Fruit fly (Drosophila melanogaster) whole organism, embryonic: ENCODE results near the gene htt.

ENCODE experiments used
- Abd-B ChIP-seq: fragments of 200-800 bp; sonication (Bioruptor generic); optimal IDR thresholded peaks from 2 replicates; lab custom pipeline; 2018; ENCODE audit warnings: missing biosample characterization, mild to moderate bottlenecking, missing genetic modification characterization, moderate library complexity
- Bdp1 ChIP-seq: fragments of 200-800 bp; sonication (Bioruptor generic); optimal IDR thresholded peaks from 3 replicates; lab custom pipeline; 2016; ENCODE audit warnings: missing biosample characterization, missing genetic modification characterization
- BtbVII ChIP-seq: fragments of 200-800 bp; sonication (Bioruptor generic); optimal IDR thresholded peaks from 3 replicates; lab custom pipeline; 2017; ENCODE audit warnings: missing biosample characterization, mild to moderate bottlenecking, missing genetic modification characterization
- CG1024 ChIP-seq: fragments of 200-800 bp; sonication (Bioruptor generic); IDR thresholded peaks from 2 replicates; pipeline ENCODE4 v1.3.6; 2022; ENCODE audit warnings: missing biosample characterization, missing genetic modification characterization
- CG10959 ChIP-seq: fragments of 200-800 bp; sonication (Bioruptor generic); IDR thresholded peaks from 2 replicates; pipeline ENCODE4 v1.3.6; 2022; ENCODE audit warnings: missing biosample characterization, missing genetic modification characterization
- CG11504 ChIP-seq: fragments of 200-800 bp; sonication (Bioruptor generic); optimal IDR thresholded peaks from 3 replicates; lab custom pipeline; 2019; ENCODE audit warnings: missing biosample characterization, mild to moderate bottlenecking, missing genetic modification characterization, moderate library complexity
- CG17359 ChIP-seq: fragments of 200-800 bp; sonication (Bioruptor generic); optimal IDR thresholded peaks from 3 replicates; lab custom pipeline; 2018; ENCODE audit warnings: missing biosample characterization, mild to moderate bottlenecking, missing genetic modification characterization, moderate library complexity
- CG17829 ChIP-seq: fragments of 200-800 bp; optimal IDR thresholded peaks from 2 replicates; lab custom pipeline; 2019; ENCODE audit warnings: missing biosample characterization, mild to moderate bottlenecking, missing genetic modification characterization, moderate library complexity
- CG18011 ChIP-seq: fragments of 200-800 bp; sonication (Bioruptor generic); optimal IDR thresholded peaks from 2 replicates; lab custom pipeline; 2017; ENCODE audit warnings: missing biosample characterization, missing genetic modification characterization, mild to moderate bottlenecking, moderate library complexity, missing genotype
- CG2120 ChIP-seq: fragments of 200-800 bp; sonication (Bioruptor generic); optimal IDR thresholded peaks from 3 replicates; lab custom pipeline; 2016; ENCODE audit warnings: missing biosample characterization, missing genetic modification characterization
- CG2889 ChIP-seq: fragments of 200-800 bp; sonication (Bioruptor generic); IDR thresholded peaks from 3 replicates; pipeline ENCODE4 v1.3.6; 2022; ENCODE audit warnings: missing biosample characterization, missing genetic modification characterization
- CG33557 ChIP-seq: fragments of 200-800 bp; sonication (Bioruptor generic); optimal IDR thresholded peaks from 2 replicates; lab custom pipeline; 2019; ENCODE audit warnings: missing biosample characterization, mild to moderate bottlenecking, missing genetic modification characterization, moderate library complexity
- CG3838 ChIP-seq: fragments of 200-800 bp; sonication (Bioruptor generic); optimal IDR thresholded peaks from 3 replicates; lab custom pipeline; 2016; ENCODE audit warnings: missing biosample characterization, missing genetic modification characterization
- CG6791 ChIP-seq: fragments of 200-800 bp; sonication (Bioruptor generic); IDR thresholded peaks from 3 replicates; pipeline ENCODE4 v1.3.6; 2022; ENCODE audit warnings: missing biosample characterization, missing genetic modification characterization; ENCODE audit not compliant: partially characterized antibody
- CG6854 ChIP-seq: fragments of 200-800 bp; sonication (Bioruptor generic); optimal IDR thresholded peaks from 3 replicates; lab custom pipeline; 2017; ENCODE audit warnings: missing biosample characterization, mild to moderate bottlenecking, missing genetic modification characterization
- CG7928 ChIP-seq: fragments of 200-800 bp; sonication (Bioruptor generic); optimal IDR thresholded peaks from 2 replicates; lab custom pipeline; 2017; ENCODE audit warnings: missing biosample characterization, mild to moderate bottlenecking, missing genetic modification characterization
- CG8281 ChIP-seq: fragments of 200-800 bp; sonication (Bioruptor generic); optimal IDR thresholded peaks from 2 replicates; lab custom pipeline; 2018; ENCODE audit warnings: missing biosample characterization, mild to moderate bottlenecking, missing genetic modification characterization, moderate library complexity
- CG8944 ChIP-seq: fragments of 200-800 bp; sonication (Bioruptor generic); optimal IDR thresholded peaks from 3 replicates; lab custom pipeline; 2016; ENCODE audit warnings: missing biosample characterization, missing genetic modification characterization
- CG9215 ChIP-seq: fragments of 200-800 bp; sonication (Bioruptor generic); IDR thresholded peaks from 2 replicates; pipeline ENCODE4 v1.3.6; 2022; ENCODE audit warnings: missing biosample characterization, missing genetic modification characterization
- CG9609 ChIP-seq: fragments of 200-800 bp; sonication (Bioruptor generic); optimal IDR thresholded peaks from 3 replicates; lab custom pipeline; 2016; ENCODE audit warnings: missing biosample characterization, missing genetic modification characterization
- CTCF ChIP-seq: fragments of 200-800 bp; sonication (Bioruptor generic); optimal IDR thresholded peaks from 2 replicates; lab custom pipeline; 2017; ENCODE audit warnings: missing biosample characterization, mild to moderate bottlenecking, missing genetic modification characterization, moderate library complexity
- CoRest ChIP-seq: fragments of 200-800 bp; sonication (Bioruptor generic); optimal IDR thresholded peaks from 3 replicates; lab custom pipeline; 2018; ENCODE audit warnings: missing biosample characterization, mild to moderate bottlenecking, missing genetic modification characterization, moderate library complexity
- Dip2 ChIP-seq: fragments of 200-800 bp; sonication (Bioruptor generic); IDR thresholded peaks from 2 replicates; pipeline ENCODE4 v1.3.6; 2022; ENCODE audit warnings: missing biosample characterization, missing genetic modification characterization
- Fer1 ChIP-seq: fragments of 200-800 bp; sonication (Bioruptor generic); optimal IDR thresholded peaks from 2 replicates; lab custom pipeline; 2017; ENCODE audit warnings: missing biosample characterization, mild to moderate bottlenecking, missing genetic modification characterization
- Lhr ChIP-seq: fragments of 200-800 bp; sonication (Bioruptor generic); optimal IDR thresholded peaks from 3 replicates; lab custom pipeline; 2017; ENCODE audit warnings: mild to moderate bottlenecking, missing biosample characterization, missing genetic modification reagents, missing genetic modification characterization
- Lpt ChIP-seq: fragments of >200 bp; optimal IDR thresholded peaks from 2 replicates; lab custom pipeline; 2018; ENCODE audit warnings: missing biosample characterization, missing genetic modification characterization
- Med ChIP-seq: fragments of 200-800 bp; sonication (Bioruptor generic); peaks from one replicate; lab custom pipeline; 2016; ENCODE audit warnings: missing biosample characterization, missing genetic modification characterization, mild to moderate bottlenecking, inconsistent platforms, moderate library complexity
- Nf-YC ChIP-seq: fragments of 200-800 bp; optimal IDR thresholded peaks from 3 replicates; lab custom pipeline; 2019; ENCODE audit warnings: missing biosample characterization, mild to moderate bottlenecking, missing genetic modification characterization, moderate library complexity
- Pdp1 ChIP-seq, 2 experiments: fragments of 200-800 bp; sonication (Bioruptor generic); optimal IDR thresholded peaks; 3 replicates each; lab custom pipeline; 2016; ENCODE audit warnings: missing biosample characterization in 2 of 2, missing genetic modification characterization in 2 of 2, mild to moderate bottlenecking in 1 of 2, moderate library complexity in 1 of 2
- Ptx1 ChIP-seq: fragments of 200-800 bp; sonication (Bioruptor generic); IDR thresholded peaks from 2 replicates; pipeline ENCODE4 v1.3.6; 2022; ENCODE audit warnings: missing biosample characterization, missing genetic modification characterization
- Rx ChIP-seq: fragments of 200-800 bp; sonication (Bioruptor generic); IDR thresholded peaks from 2 replicates; pipeline ENCODE4 v1.3.6; 2022; ENCODE audit warnings: missing biosample characterization, missing genetic modification characterization
- Ssrp ChIP-seq: fragments of 200-800 bp; sonication (Bioruptor generic); optimal IDR thresholded peaks from 2 replicates; lab custom pipeline; 2018; ENCODE audit warnings: missing biosample characterization, mild to moderate bottlenecking, missing genetic modification characterization, moderate library complexity
- Vsx1 ChIP-seq: fragments of 200-800 bp; sonication (Bioruptor generic); optimal IDR thresholded peaks from 2 replicates; lab custom pipeline; 2017; ENCODE audit warnings: missing biosample characterization, mild to moderate bottlenecking, missing genetic modification characterization, missing genetic modification reagents
- abd-A ChIP-seq: fragments of 200-800 bp; sonication (Bioruptor generic); optimal IDR thresholded peaks from 3 replicates; lab custom pipeline; 2019; ENCODE audit warnings: missing biosample characterization, mild to moderate bottlenecking, missing genetic modification characterization, moderate library complexity
- bbx ChIP-seq: fragments of 200-800 bp; sonication (Bioruptor generic); IDR thresholded peaks from 2 replicates; pipeline ENCODE4 v1.3.6; 2022; ENCODE audit warnings: missing biosample characterization, missing genetic modification characterization; ENCODE audit not compliant: partially characterized antibody
- bsh ChIP-seq, 2 experiments: fragments of 200-800 bp; sonication (Bioruptor generic); optimal IDR thresholded peaks; 2 replicates each; lab custom pipeline; 2017 to 2018; ENCODE audit warnings: mild to moderate bottlenecking in 2 of 2, missing biosample characterization in 2 of 2, missing genetic modification characterization in 2 of 2, moderate library complexity in 1 of 2
- cad ChIP-seq: fragments of >200 bp; optimal IDR thresholded peaks from 2 replicates; lab custom pipeline; 2017; ENCODE audit warnings: missing biosample characterization, missing genetic modification characterization
- gem ChIP-seq: fragments of 200-800 bp; sonication (Bioruptor generic); optimal IDR thresholded peaks from 2 replicates; lab custom pipeline; 2019; ENCODE audit warnings: missing biosample characterization, mild to moderate bottlenecking, missing genetic modification characterization, moderate library complexity
- grau ChIP-seq: fragments of 200-800 bp; optimal IDR thresholded peaks from 3 replicates; lab custom pipeline; 2019; ENCODE audit warnings: missing biosample characterization, mild to moderate bottlenecking, missing genetic modification characterization, moderate library complexity
- gt ChIP-seq: fragments of 200-800 bp; sonication (Bioruptor generic); IDR thresholded peaks from 2 replicates; pipeline ENCODE4 v1.3.6; 2022; ENCODE audit warnings: missing biosample characterization, missing genetic modification characterization
- ind ChIP-seq: fragments of 200-800 bp; sonication (Bioruptor generic); optimal IDR thresholded peaks from 3 replicates; lab custom pipeline; 2016; ENCODE audit warnings: missing biosample characterization, missing genetic modification characterization
- lab ChIP-seq: fragments of 200-800 bp; sonication (Bioruptor generic); optimal IDR thresholded peaks from 3 replicates; lab custom pipeline; 2017; ENCODE audit warnings: missing biosample characterization, missing genetic modification characterization, mild to moderate bottlenecking, moderate library complexity, missing genetic modification reagents
- odd ChIP-seq: fragments of 200-800 bp; sonication (Bioruptor generic); optimal IDR thresholded peaks from 2 replicates; lab custom pipeline; 2017; ENCODE audit warnings: missing biosample characterization, mild to moderate bottlenecking, missing genetic modification characterization
- peb ChIP-seq: fragments of 200-800 bp; sonication (Bioruptor generic); IDR thresholded peaks from 2 replicates; pipeline ENCODE4 v1.3.6; 2022; ENCODE audit warnings: missing biosample characterization, missing genetic modification characterization
- pros ChIP-seq: fragments of 200-800 bp; sonication (Bioruptor generic); optimal IDR thresholded peaks from 3 replicates; lab custom pipeline; 2019; ENCODE audit warnings: missing biosample characterization, mild to moderate bottlenecking, missing genetic modification characterization, moderate library complexity
- rib ChIP-seq: fragments of 200-800 bp; sonication (Bioruptor generic); IDR thresholded peaks from 2 replicates; pipeline ENCODE4 v1.3.6; 2022; ENCODE audit warnings: missing biosample characterization, missing genetic modification characterization
- scrt ChIP-seq: fragments of 200-800 bp; sonication (Bioruptor generic); optimal IDR thresholded peaks from 2 replicates; lab custom pipeline; 2018; ENCODE audit warnings: missing biosample characterization, mild to moderate bottlenecking, missing genetic modification characterization, moderate library complexity
- shn ChIP-seq: fragments of 200-800 bp; sonication (Bioruptor generic); optimal IDR thresholded peaks from 3 replicates; lab custom pipeline; 2016; ENCODE audit warnings: missing biosample characterization, missing genetic modification characterization
- slou ChIP-seq: fragments of 200-800 bp; sonication (Bioruptor generic); optimal IDR thresholded peaks from 3 replicates; lab custom pipeline; 2016; ENCODE audit warnings: missing biosample characterization, missing genetic modification characterization
- trh ChIP-seq: fragments of 200-800 bp; sonication (Bioruptor generic); optimal IDR thresholded peaks from 2 replicates; lab custom pipeline; 2016; ENCODE audit warnings: missing biosample characterization, missing genetic modification characterization
- vvl ChIP-seq: fragments of 200-800 bp; sonication (Bioruptor generic); IDR thresholded peaks from 2 replicates; pipeline ENCODE4 v1.3.6; 2022; ENCODE audit warnings: missing biosample characterization, missing genetic modification characterization

The htt gene

dm6 chr3R:28677527-28678134, 18.4 kb upstream of the htt start (continued):
- peak; percentile 96 for TF ChIP-seq CG18011
- no peak for TF ChIP-seq CG6791
- TF ChIP-seq CoRest (tag; lab: Kevin White, UChicago) = peak; percentile 0
- TF ChIP-seq vvl = peak; percentile 18; the same call in 1 of the 2 replicates
- TF ChIP-seq bbx (GFP tag; lab: Robert Waterston, UW) = no peak
- no peak for TF ChIP-seq gt (GFP tag; lab: Robert Waterston, UW)
- no peak for TF ChIP-seq Lpt (GFP tag; lab: Kevin White, UChicago)
- no peak for TF ChIP-seq bsh (GFP tag; optimal IDR thresholded peaks at IDR 0.05; lab: Kevin White, UChicago)
- TF ChIP-seq CG3838 (GFP tag; lab: Kevin White, UChicago) = no peak
- peak; percentile 7 for TF ChIP-seq CG17359 (tag; lab: Kevin White, UChicago)
- TF ChIP-seq CG1024 (GFP tag; lab: Robert Waterston, UW) = no peak
- TF ChIP-seq trh (GFP tag; lab: Kevin White, UChicago) = no peak
- peak; percentile 69 for TF ChIP-seq CTCF (GFP tag; lab: Kevin White, UChicago)
- no peak for TF ChIP-seq peb
- TF ChIP-seq Pdp1 (GFP tag; optimal IDR thresholded peaks at IDR 0.05; lab: Kevin White, UChicago) = peak in 1 of 2 experiments; percentile 61
- no peak for TF ChIP-seq ind (GFP tag; lab: Kevin White, UChicago)
- no peak for TF ChIP-seq rib
- TF ChIP-seq Abd-B (GFP tag; lab: Kevin White, UChicago) = no peak
- TF ChIP-seq abd-A (tag; lab: Kevin White, UChicago) = peak; percentile 85
- no peak for TF ChIP-seq CG33557 (GFP tag; lab: Kevin White, UChicago)
- no peak for TF ChIP-seq CG8281 (tag; lab: Kevin White, UChicago)
- TF ChIP-seq gem (tag; lab: Kevin White, UChicago) = peak; percentile 48
- no peak for TF ChIP-seq CG17829 (tag; lab: Kevin White, UChicago)
- peak; percentile 28 for TF ChIP-seq CG11504 (tag; lab: Kevin White, UChicago)
- TF ChIP-seq Ssrp (tag; lab: Kevin White, UChicago) = no peak
- TF ChIP-seq odd (GFP tag; lab: Kevin White, UChicago) = no peak
- no peak for TF ChIP-seq pros
- TF ChIP-seq Med = peak; percentile 50
- no peak for TF ChIP-seq Dip2 (GFP tag; lab: Robert Waterston, UW)
- TF ChIP-seq grau = peak; percentile 32
- no peak for TF ChIP-seq cad (GFP tag; lab: Kevin White, UChicago)
- TF ChIP-seq Rx (GFP tag; lab: Robert Waterston, UW) = no peak
- no peak for TF ChIP-seq Vsx1 (GFP tag; lab: Kevin White, UChicago)
- no peak for TF ChIP-seq Nf-YC (tag; lab: Kevin White, UChicago)
- no peak for TF ChIP-seq CG10959
- TF ChIP-seq CG9215 (GFP tag; lab: Robert Waterston, UW) = no peak
- TF ChIP-seq Fer1 = peak; percentile 21
- TF ChIP-seq CG6854 = no peak
- peak; percentile 12 for TF ChIP-seq CG2120 (GFP tag; lab: Kevin White, UChicago)
- no peak for TF ChIP-seq Lhr (GFP tag; lab: Kevin White, UChicago)
- no peak for TF ChIP-seq CG7928 (GFP tag; lab: Kevin White, UChicago)
- no peak for TF ChIP-seq CG8944 (GFP tag; lab: Kevin White, UChicago)
- no peak for TF ChIP-seq slou
- TF ChIP-seq Bdp1 (GFP tag; lab: Kevin White, UChicago) = no peak
- TF ChIP-seq lab = peak; percentile 16
- TF ChIP-seq scrt (GFP tag; lab: Kevin White, UChicago) = peak; percentile 24
- TF ChIP-seq Ptx1 (GFP tag; lab: Robert Waterston, UW) = no peak
- no peak for TF ChIP-seq shn
- no peak for TF ChIP-seq BtbVII (GFP tag; lab: Kevin White, UChicago)
- no peak for TF ChIP-seq CG2889 (GFP tag; lab: Robert Waterston, UW)
- no peak for TF ChIP-seq CG9609 (GFP tag; lab: Kevin White, UChicago)
